Worm (Caenorhabditis elegans): ENCODE measurements around the gene C50F7.6.

ce11 chrIV:7674874-7675273 lies 48.1 kb downstream of the C50F7.6 start, which contains the start of gene itr-1:
- no peak for TF ChIP-seq F13C5.2 (tag; optimal IDR thresholded peaks at IDR 0.05)
- no peak for TF ChIP-seq ama-1 (optimal IDR thresholded peaks at IDR 0.05)
- no peak for TF ChIP-seq ceh-13 (GFP tag; optimal IDR thresholded peaks at IDR 0.05)
- no peak for TF ChIP-seq tra-4 (tag; optimal IDR thresholded peaks at IDR 0.05)
- no peak for TF ChIP-seq hmbx-1 (tag; optimal IDR thresholded peaks at IDR 0.05)
- TF ChIP-seq tbx-11 (GFP tag; IDR thresholded peaks at IDR 0.05), result no peak
- TF ChIP-seq hmg-4 (GFP tag; optimal IDR thresholded peaks at IDR 0.05), result no peak
